Fruit fly (Drosophila melanogaster) whole organism, adult: ENCODE results near the gene Mcm7.

Source experiments
- CG11617 ChIP-seq: fragments of 200-800 bp; sonication (Bioruptor generic); optimal IDR thresholded peaks from 2 replicates; lab custom pipeline; 2017; ENCODE audit warnings: mild to moderate bottlenecking, missing biosample characterization, missing genetic modification reagents, missing genetic modification characterization
- CG1620 ChIP-seq: fragments of 200-800 bp; sonication (Bioruptor generic); optimal IDR thresholded peaks from 2 replicates; lab custom pipeline; 2016; ENCODE audit warnings: missing biosample characterization, missing genetic modification characterization
- CG33017 ChIP-seq: fragments of 200-800 bp; sonication (Bioruptor generic); optimal IDR thresholded peaks from 2 replicates; lab custom pipeline; 2018; ENCODE audit warnings: missing biosample characterization, mild to moderate bottlenecking, missing genetic modification characterization, moderate library complexity
- CG5204 ChIP-seq: fragments of 200-800 bp; sonication (Bioruptor generic); optimal IDR thresholded peaks from 2 replicates; lab custom pipeline; 2016; ENCODE audit warnings: missing biosample characterization, missing genetic modification characterization
- CG7045 ChIP-seq: fragments of 200-800 bp; sonication (Bioruptor generic); optimal IDR thresholded peaks from 2 replicates; lab custom pipeline; 2017; ENCODE audit warnings: missing biosample characterization, mild to moderate bottlenecking, missing genetic modification characterization
- Hr96 ChIP-seq: fragments of 200-800 bp; sonication (Bioruptor generic); optimal IDR thresholded peaks from 2 replicates; lab custom pipeline; 2016; ENCODE audit warnings: missing biosample characterization, missing genetic modification characterization
- cnc ChIP-seq, 2 experiments: fragments of >200 bp; optimal IDR thresholded peaks; 2 replicates each; lab custom pipeline; 2017
- ovo ChIP-seq: fragments of 200-800 bp; sonication (Bioruptor generic); optimal IDR thresholded peaks from 2 replicates; lab custom pipeline; 2016; ENCODE audit warnings: missing biosample characterization, missing genetic modification characterization

DNA sequence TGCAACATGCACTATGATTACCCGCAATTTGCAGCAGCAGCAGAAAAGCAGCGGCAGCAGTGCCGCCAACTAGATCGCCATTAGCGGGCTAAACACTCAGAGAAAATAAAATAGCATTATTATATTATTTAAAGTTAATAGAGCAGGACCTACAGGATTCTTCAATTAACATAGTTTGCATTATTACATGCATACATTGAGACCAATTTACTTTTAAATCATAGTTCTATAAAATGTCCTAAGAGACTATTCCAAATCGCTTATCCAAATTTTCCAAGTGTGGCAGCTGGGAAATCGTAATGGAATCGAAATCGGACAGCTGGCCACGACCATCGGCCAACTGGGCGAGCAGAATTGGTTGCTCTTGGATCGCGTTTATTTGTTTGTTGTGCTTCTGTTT is 20.8 kb upstream of the Mcm7 start:
- TF ChIP-seq CG5204 (no peak), CG33017 (tag; lab: Kevin White, UChicago) (no peak), CG7045 (GFP tag; lab: Kevin White, UChicago) (no peak), cnc (optimal IDR thresholded peaks at IDR 0.05; lab: Kevin White, UChicago) (no peak), ovo (GFP tag; lab: Kevin White, UChicago) (no peak), Hr96 (GFP tag; lab: Kevin White, UChicago) (no peak), CG1620 (GFP tag; lab: Kevin White, UChicago) (no peak), CG11617 (no peak)
